Worm (Caenorhabditis elegans) whole organism, L1 larva: Measurements from ENCODE around the gene C34F6.10.
A peak's percentile ranks its signal among the peaks of the same experiment; 100 is the strongest.

Source experiments
- C34B4.2 ChIP-seq: sonication (generic microtip); optimal IDR thresholded peaks from 2 replicates; lab custom pipeline; 2017; ENCODE audit warnings: mild to moderate bottlenecking, missing genetic modification characterization, missing compliant biosample characterization
- F16B12.6 ChIP-seq: fragments of 150-350 bp; optimal IDR thresholded peaks from 2 replicates; lab custom pipeline; 2014; ENCODE audit warnings: missing biosample characterization, missing genetic modification characterization
- alr-1 ChIP-seq: fragments of 200-800 bp; sonication (Bioruptor generic); optimal IDR thresholded peaks from 2 replicates; lab custom pipeline; 2018; ENCODE audit warnings: borderline replicate concordance, mild to moderate bottlenecking, missing genetic modification characterization, missing compliant biosample characterization
- ama-1 ChIP-seq: fragments of 150-350 bp; optimal IDR thresholded peaks from 2 replicates; lab custom pipeline; 2014
- blmp-1 ChIP-seq: fragments of 150-350 bp; optimal IDR thresholded peaks from 2 replicates; lab custom pipeline; 2014; ENCODE audit warnings: missing biosample characterization, missing genetic modification characterization
- ceh-63 ChIP-seq: fragments of 200-800 bp; sonication (Bioruptor generic); optimal IDR thresholded peaks from 2 replicates; lab custom pipeline; 2018; ENCODE audit warnings: mild to moderate bottlenecking, missing genetic modification characterization, missing compliant biosample characterization
- ceh-8 ChIP-seq: fragments of 200-800 bp; sonication (Bioruptor generic); optimal IDR thresholded peaks from 2 replicates; lab custom pipeline; 2018; ENCODE audit warnings: mild to moderate bottlenecking, missing genetic modification characterization, moderate library complexity, missing compliant biosample characterization
- ceh-88 ChIP-seq: fragments of 200-800 bp; sonication (Bioruptor generic); IDR thresholded peaks from 2 replicates; pipeline ENCODE4 v1.3.6; 2022; ENCODE audit warnings: missing genetic modification characterization, missing compliant biosample characterization
- efl-1 ChIP-seq, 4 experiments: fragments of 150-350 bp; optimal IDR thresholded peaks in 3 of 4; peaks in 1 of 4; 1 replicate in 1 of 4; 2 replicates in 3 of 4; lab custom pipeline; 2014; ENCODE audit warnings: missing biosample characterization in 2 of 4, missing genetic modification characterization in 2 of 4, missing genetic modification reagents in 2 of 4
- elt-3 ChIP-seq, 6 experiments: fragments of 150-350 bp in 1 of 6; sonication (generic microtip); optimal IDR thresholded peaks; 2 replicates each; lab custom pipeline; 2017 to 2018; ENCODE audit warnings: missing biosample characterization in 6 of 6, missing genetic modification characterization in 6 of 6, inconsistent platforms in 1 of 6
- fkh-8 ChIP-seq: sonication (generic microtip); optimal IDR thresholded peaks from 2 replicates; lab custom pipeline; 2016; ENCODE audit warnings: mild to moderate bottlenecking, missing genetic modification characterization, missing compliant biosample characterization
- hlh-4 ChIP-seq: sonication (generic microtip); optimal IDR thresholded peaks from 2 replicates; lab custom pipeline; 2016; ENCODE audit warnings: mild to moderate bottlenecking, missing genetic modification characterization, missing compliant biosample characterization
- isw-1 ChIP-seq: fragments of 200-800 bp; sonication (Bioruptor generic); IDR thresholded peaks from 2 replicates; pipeline ENCODE4 v1.3.6; 2022; ENCODE audit warnings: missing genetic modification characterization, missing compliant biosample characterization
- lin-14 ChIP-seq: fragments of 200-800 bp; sonication (Bioruptor generic); optimal IDR thresholded peaks from 2 replicates; lab custom pipeline; 2018; ENCODE audit warnings: mild to moderate bottlenecking, missing genetic modification characterization, moderate library complexity, missing compliant biosample characterization
- lin-15B ChIP-seq: fragments of 150-350 bp; sonication (generic microtip); optimal IDR thresholded peaks from 3 replicates; lab custom pipeline; 2014; ENCODE audit warnings: missing biosample characterization, missing genetic modification characterization
- lin-39 ChIP-seq: fragments of 150-350 bp; optimal IDR thresholded peaks from 2 replicates; lab custom pipeline; 2014; ENCODE audit warnings: missing biosample characterization, missing genetic modification reagents, missing genetic modification characterization
- lsy-2 ChIP-seq, 2 experiments: fragments of 150-350 bp; optimal IDR thresholded peaks; 2 replicates each; lab custom pipeline; 2014; ENCODE audit warnings: missing biosample characterization in 2 of 2, missing genetic modification characterization in 2 of 2
- mdl-1 ChIP-seq, 2 experiments: fragments of 150-350 bp; optimal IDR thresholded peaks; 2 replicates each; lab custom pipeline; 2014 to 2017; ENCODE audit warnings: missing biosample characterization in 2 of 2, missing genetic modification characterization in 2 of 2, inconsistent platforms in 1 of 2
- mep-1 ChIP-seq: fragments of 150-350 bp; optimal IDR thresholded peaks from 2 replicates; lab custom pipeline; 2014; ENCODE audit warnings: missing biosample characterization, missing genetic modification characterization
- nhr-19 ChIP-seq: fragments of 200-800 bp; sonication (Bioruptor generic); conservative IDR thresholded peaks from 2 replicates; pipeline ENCODE4 v1.3.6; 2022; ENCODE audit warnings: missing genetic modification characterization, missing compliant biosample characterization
- nhr-237 ChIP-seq: fragments of 150-350 bp; optimal IDR thresholded peaks from 2 replicates; lab custom pipeline; 2014; ENCODE audit warnings: missing biosample characterization, missing genetic modification characterization
- nhr-47 ChIP-seq: sonication (generic microtip); optimal IDR thresholded peaks from 2 replicates; lab custom pipeline; 2016; ENCODE audit warnings: mild to moderate bottlenecking, missing genetic modification characterization, moderate library complexity, missing compliant biosample characterization
- nhr-71 ChIP-seq: sonication (generic microtip); optimal IDR thresholded peaks from 2 replicates; lab custom pipeline; 2016; ENCODE audit warnings: mild to moderate bottlenecking, missing genetic modification characterization, moderate library complexity, missing compliant biosample characterization
- nhr-76 ChIP-seq: sonication (generic microtip); optimal IDR thresholded peaks from 2 replicates; lab custom pipeline; 2017; ENCODE audit warnings: missing biosample characterization, missing genetic modification characterization
- nhr-77 ChIP-seq: fragments of 150-350 bp; optimal IDR thresholded peaks from 2 replicates; lab custom pipeline; 2014; ENCODE audit warnings: missing biosample characterization, missing genetic modification characterization
- nhr-85 ChIP-seq: sonication (generic microtip); peaks from one replicate; lab custom pipeline; 2016; ENCODE audit warnings: missing genetic modification characterization, inconsistent platforms, missing compliant biosample characterization
- nhr-90 ChIP-seq: sonication (generic microtip); optimal IDR thresholded peaks from 2 replicates; lab custom pipeline; 2016; ENCODE audit warnings: mild to moderate bottlenecking, missing genetic modification characterization, missing compliant biosample characterization; ENCODE audit not compliant: poor library complexity
- pag-3 ChIP-seq: sonication (generic microtip); optimal IDR thresholded peaks from 2 replicates; lab custom pipeline; 2017; ENCODE audit warnings: missing genetic modification characterization, mild to moderate bottlenecking, missing compliant biosample characterization, antibody characterized with exemption, borderline replicate concordance; ENCODE audit not compliant: insufficient read depth
- pax-3 ChIP-seq: fragments of 200-800 bp; sonication (Bioruptor generic); optimal IDR thresholded peaks from 2 replicates; lab custom pipeline; 2018; ENCODE audit warnings: mild to moderate bottlenecking, missing genetic modification characterization, moderate library complexity, missing compliant biosample characterization
- skn-1 ChIP-seq: fragments of 150-350 bp; optimal IDR thresholded peaks from 2 replicates; lab custom pipeline; 2014; ENCODE audit warnings: missing biosample characterization, missing genetic modification characterization
- snu-23 ChIP-seq: sonication (generic microtip); optimal IDR thresholded peaks from 2 replicates; lab custom pipeline; 2016; ENCODE audit warnings: missing genetic modification characterization, missing compliant biosample characterization
- sptf-1 ChIP-seq: fragments of 150-350 bp; optimal IDR thresholded peaks from 2 replicates; lab custom pipeline; 2014; ENCODE audit warnings: missing biosample characterization, missing genetic modification characterization
- sup-37 ChIP-seq: fragments of 200-800 bp; sonication (Bioruptor generic); optimal IDR thresholded peaks from 2 replicates; lab custom pipeline; 2018; ENCODE audit warnings: mild to moderate bottlenecking, missing genetic modification characterization, missing compliant biosample characterization
- unc-130 ChIP-seq: fragments of 150-350 bp; optimal IDR thresholded peaks from 2 replicates; lab custom pipeline; 2017; ENCODE audit warnings: missing biosample characterization, missing genetic modification characterization, inconsistent platforms
- unc-30 ChIP-seq: sonication (generic microtip); optimal IDR thresholded peaks from 2 replicates; lab custom pipeline; 2017; ENCODE audit warnings: missing biosample characterization, missing genetic modification characterization
- unc-98 ChIP-seq: fragments of 200-800 bp; sonication (Bioruptor generic); IDR thresholded peaks from 2 replicates; pipeline ENCODE4 v1.3.6; 2022; ENCODE audit warnings: missing genetic modification characterization, missing compliant biosample characterization
- ztf-4 ChIP-seq: fragments of 150-350 bp; optimal IDR thresholded peaks from 2 replicates; lab custom pipeline; 2014; ENCODE audit warnings: missing biosample characterization, missing genetic modification characterization

C34F6.10 gene

ce11 chrX:11215420-11216050 is 24.9 kb downstream of the C34F6.10 start, which contains the start of the genes C34F6.7 and idh-2 (continued):
- TF ChIP-seq mdl-1 (tag; optimal IDR thresholded peaks at IDR 0.05; lab: Kevin White, UChicago) (peak in 1 of 2 experiments; percentile 60), elt-3 (tag; optimal IDR thresholded peaks at IDR 0.05; lab: Kevin White, UChicago) (peak; percentile 48 to 93 (median 66)), lsy-2 (tag; optimal IDR thresholded peaks at IDR 0.05; lab: Kevin White, UChicago) (peak; percentile 44 to 45), nhr-85 (tag; lab: Kevin White, UChicago) (peak; percentile 84), mep-1 (tag; lab: Kevin White, UChicago) (peak; percentile 71), lin-14 (peak; percentile 66), sptf-1 (no peak), ztf-4 (tag; lab: Kevin White, UChicago) (peak; percentile 40), unc-130 (tag; lab: Kevin White, UChicago) (peak; percentile 53), ama-1 (lab: Kevin White, UChicago) (no peak), nhr-47 (tag; lab: Kevin White, UChicago) (peak; percentile 39), blmp-1 (tag; lab: Kevin White, UChicago) (peak; percentile 69)

ce11 chrX:11211360-11211759 is 29.1 kb downstream of the C34F6.10 start:
- no peak for TF ChIP-seq fkh-8 (tag; lab: Kevin White, UChicago)
- TF ChIP-seq nhr-76 (tag; lab: Kevin White, UChicago): no peak
- TF ChIP-seq pag-3 (tag; lab: Kevin White, UChicago): no peak
- no peak for TF ChIP-seq F16B12.6
- TF ChIP-seq nhr-71 (tag; lab: Kevin White, UChicago): no peak
- no peak for TF ChIP-seq unc-30
- TF ChIP-seq pax-3 (tag; lab: Kevin White, UChicago): no peak
- TF ChIP-seq sptf-1: no peak
- TF ChIP-seq nhr-90 (tag; lab: Kevin White, UChicago): no peak
- TF ChIP-seq elt-3 (tag; optimal IDR thresholded peaks at IDR 0.05; lab: Kevin White, UChicago): no peak
- TF ChIP-seq nhr-19 (GFP tag; lab: Robert Waterston, UW): no peak
- no peak for TF ChIP-seq hlh-4 (tag; lab: Kevin White, UChicago)
- TF ChIP-seq unc-98 (GFP tag; lab: Robert Waterston, UW): no peak
- TF ChIP-seq skn-1 (tag; lab: Kevin White, UChicago): no peak
- no peak for TF ChIP-seq mep-1 (tag; lab: Kevin White, UChicago)
- TF ChIP-seq nhr-77 (tag; lab: Kevin White, UChicago): no peak

- TF ChIP-seq nhr-237: no peak
- no peak for TF ChIP-seq lin-15B (tag; lab: Kevin White, UChicago)
- TF ChIP-seq efl-1 (optimal IDR thresholded peaks at IDR 0.05; lab: Kevin White, UChicago): no peak
- TF ChIP-seq efl-1 (GFP tag; optimal IDR thresholded peaks at IDR 0.05 in 1 of 2; lab: Kevin White, UChicago): no peak
- TF ChIP-seq sup-37 (GFP tag; lab: Kevin White, UChicago): no peak
- TF ChIP-seq ceh-88 (GFP tag; lab: Robert Waterston, UW): no peak
- TF ChIP-seq snu-23 (GFP tag; lab: Kevin White, UChicago): no peak
- no peak for TF ChIP-seq isw-1
- TF ChIP-seq alr-1: no peak
- no peak for TF ChIP-seq C34B4.2 (tag; lab: Kevin White, UChicago)
- no peak for TF ChIP-seq unc-130 (tag; lab: Kevin White, UChicago)
These were observed 30.0 kb downstream of the C34F6.10 start for ce11 chrX:11210417-11210816.

ce11 chrX:11208788-11209187 is 31.6 kb downstream of the C34F6.10 start, which contains the start of gene C34F6.5:
Gene C34F6.5, minus strand, starts transcription at chrX:11208888.
- TF ChIP-seq fkh-8 (tag; lab: Kevin White, UChicago): peak; percentile 4
- TF ChIP-seq ceh-8 (GFP tag; lab: Kevin White, UChicago): no peak
- TF ChIP-seq lin-39: no peak
- TF ChIP-seq ceh-63 (GFP tag; lab: Kevin White, UChicago): no peak
- TF ChIP-seq, all 84 proteins: peak for 1
